Worm (Caenorhabditis elegans) whole organism, midembryonic: ENCODE results near the gene frm-2.

Experiments used
- T22C8.4 ChIP-seq: fragments of 200-800 bp; sonication (Bioruptor generic); IDR thresholded peaks from 2 replicates; pipeline ENCODE4 v1.3.6; 2022; ENCODE audit warnings: missing genetic modification characterization, missing compliant biosample characterization
- cog-1 ChIP-seq: sonication (generic microtip); optimal IDR thresholded peaks from 2 replicates; lab custom pipeline; 2016; ENCODE audit warnings: missing genetic modification characterization, missing compliant biosample characterization
- flt-1 ChIP-seq: fragments of 200-800 bp; sonication (Bioruptor generic); IDR thresholded peaks from 2 replicates; pipeline ENCODE4 v1.3.6; 2022; ENCODE audit warnings: missing genetic modification characterization, missing compliant biosample characterization
- klf-2 ChIP-seq: fragments of 200-800 bp; sonication (Bioruptor generic); conservative IDR thresholded peaks from 2 replicates; pipeline ENCODE4 v1.3.6; 2022; ENCODE audit warnings: missing genetic modification reagents, missing genetic modification characterization, missing compliant biosample characterization
- med-1 ChIP-seq: sonication (generic microtip); optimal IDR thresholded peaks from 2 replicates; lab custom pipeline; 2017; ENCODE audit warnings: missing genetic modification characterization, mild to moderate bottlenecking, missing compliant biosample characterization, antibody characterized with exemption, missing genetic modification reagents; ENCODE audit not compliant: insufficient read depth
- ref-1 ChIP-seq: fragments of 200-800 bp; sonication (Bioruptor generic); conservative IDR thresholded peaks from 2 replicates; pipeline ENCODE4 v1.3.6; 2022; ENCODE audit warnings: missing genetic modification reagents, missing genetic modification characterization, missing compliant biosample characterization
- tab-1 ChIP-seq: fragments of 200-800 bp; sonication (Bioruptor generic); IDR thresholded peaks from 2 replicates; pipeline ENCODE4 v1.3.6; 2022; ENCODE audit warnings: missing genetic modification characterization, missing compliant biosample characterization
- ztf-23 ChIP-seq: fragments of 200-800 bp; sonication (Bioruptor generic); IDR thresholded peaks from 2 replicates; pipeline ENCODE4 v1.3.6; 2022; ENCODE audit warnings: missing genetic modification reagents, missing genetic modification characterization, missing compliant biosample characterization
- ztf-29 ChIP-seq: fragments of 200-800 bp; sonication (Bioruptor generic); IDR thresholded peaks from 2 replicates; pipeline ENCODE4 v1.3.6; 2022; ENCODE audit warnings: missing genetic modification reagents, missing genetic modification characterization, missing compliant biosample characterization

Gene frm-2

ce11 chrIII:5999629-6000028 lies 17.7 kb upstream of the frm-2 start:
- TF ChIP-seq ztf-23 (GFP tag; lab: Robert Waterston, UW) (no peak), cog-1 (tag; lab: Kevin White, UChicago) (no peak), T22C8.4 (GFP tag; lab: Robert Waterston, UW) (no peak), med-1 (GFP tag; lab: Kevin White, UChicago) (no peak), tab-1 (GFP tag; lab: Robert Waterston, UW) (no peak), ztf-29 (no peak), klf-2 (GFP tag; lab: Robert Waterston, UW) (no peak), ref-1 (GFP tag; lab: Robert Waterston, UW) (no peak), flt-1 (GFP tag; lab: Robert Waterston, UW) (no peak)

DNA sequence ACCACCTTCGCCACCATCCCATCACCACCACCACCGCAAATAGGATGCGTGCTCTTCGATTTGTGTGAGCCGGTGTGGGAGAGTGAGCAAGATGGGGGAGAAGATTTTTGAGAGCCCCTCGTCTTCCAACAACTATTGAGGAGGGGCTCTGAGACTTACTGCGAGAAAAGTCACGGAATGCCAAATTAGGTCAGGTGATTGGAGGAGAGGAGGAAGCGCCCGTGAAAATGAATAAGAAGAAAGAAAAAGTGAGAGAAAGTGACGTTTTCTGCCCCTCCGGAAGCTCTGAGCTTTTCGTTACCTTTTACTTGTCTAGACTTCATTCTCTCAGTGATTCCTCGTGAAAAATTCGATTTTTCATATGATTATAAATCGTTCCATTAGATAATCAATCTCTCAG lies 16.7 kb upstream of the frm-2 start:
- TF ChIP-seq ztf-23 (GFP tag; lab: Robert Waterston, UW) = no peak
- no peak for TF ChIP-seq ztf-29
- TF ChIP-seq T22C8.4 (GFP tag; lab: Robert Waterston, UW) = no peak
- TF ChIP-seq cog-1 (tag; lab: Kevin White, UChicago) = no peak
- no peak for TF ChIP-seq flt-1 (GFP tag; lab: Robert Waterston, UW)
- TF ChIP-seq tab-1 (GFP tag; lab: Robert Waterston, UW) = no peak
- TF ChIP-seq med-1 (GFP tag; lab: Kevin White, UChicago) = no peak
- no peak for TF ChIP-seq ref-1 (GFP tag; lab: Robert Waterston, UW)
- no peak for TF ChIP-seq klf-2 (GFP tag; lab: Robert Waterston, UW)

- TF ChIP-seq ztf-23 (GFP tag; lab: Robert Waterston, UW) (no peak), ztf-29 (no peak), flt-1 (GFP tag; lab: Robert Waterston, UW) (no peak), T22C8.4 (GFP tag; lab: Robert Waterston, UW) (no peak), med-1 (GFP tag; lab: Kevin White, UChicago) (no peak), klf-2 (GFP tag; lab: Robert Waterston, UW) (no peak), cog-1 (tag; lab: Kevin White, UChicago) (no peak), ref-1 (GFP tag; lab: Robert Waterston, UW) (no peak), tab-1 (GFP tag; lab: Robert Waterston, UW) (no peak)
Observed at ce11 chrIII:5992913-5993312, 11.0 kb upstream of the frm-2 start, which contains the start of gene T04C9.1. T04C9.1 (plus strand) TSS chrIII:5993213.

ce11 chrIII:5992043-5992442 lies 10.1 kb upstream of the frm-2 start:
- no peak for TF ChIP-seq ztf-23 (GFP tag; lab: Robert Waterston, UW)
- 0 out of 2 replicates have a peak, but pooled peaks have one; percentile 37 for TF ChIP-seq flt-1 (GFP tag; lab: Robert Waterston, UW)

DNA sequence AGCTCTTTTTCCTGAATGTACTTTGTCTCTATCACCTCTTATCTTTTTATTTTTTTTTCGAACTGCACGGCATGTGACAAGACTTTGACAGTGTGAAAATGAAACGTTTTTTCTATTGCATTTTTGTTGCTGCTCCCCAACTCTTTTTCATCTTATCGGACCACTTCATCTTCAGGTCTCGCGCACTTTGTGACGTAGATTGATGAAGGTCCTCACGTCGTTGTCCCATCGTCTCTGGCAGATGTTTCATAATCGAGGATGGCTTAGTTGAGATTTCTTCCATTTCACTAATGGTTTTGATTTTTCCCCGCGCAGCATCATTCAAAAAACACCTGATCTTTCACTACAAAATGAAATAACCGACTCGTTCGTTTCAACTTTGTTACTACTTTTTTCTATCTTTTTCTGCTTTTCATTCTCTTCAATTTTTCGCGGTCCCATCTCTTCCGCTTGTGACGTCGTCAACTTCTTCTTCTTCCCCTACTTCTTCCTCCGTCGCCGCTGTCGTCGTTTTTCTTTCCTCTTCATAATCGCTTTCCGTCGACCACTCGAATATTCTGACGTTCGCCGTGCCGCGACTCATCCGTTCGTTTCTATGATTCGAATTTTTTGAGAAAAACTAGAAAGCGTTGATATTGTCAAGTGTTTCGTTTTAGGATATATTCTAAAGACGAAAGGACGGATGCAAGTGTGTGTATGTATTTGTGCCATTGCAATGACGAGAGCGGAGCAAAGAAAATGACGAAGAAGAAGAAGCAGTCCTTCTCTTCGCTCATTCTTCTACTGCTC lies 9.4 kb upstream of the frm-2 start, which contains the start of gene T04C9.2:
Gene T04C9.2, plus strand, starts transcription at position 739 of the 789 bp plus-strand sequence.
- TF ChIP-seq ref-1 (GFP tag; lab: Robert Waterston, UW) = no peak
- TF ChIP-seq tab-1 (GFP tag; lab: Robert Waterston, UW) = no peak
- no peak for TF ChIP-seq T22C8.4 (GFP tag; lab: Robert Waterston, UW)
- no peak for TF ChIP-seq flt-1 (GFP tag; lab: Robert Waterston, UW)
- TF ChIP-seq ztf-23 (GFP tag; lab: Robert Waterston, UW) = no peak

- TF ChIP-seq klf-2 (GFP tag; lab: Robert Waterston, UW) = no peak
- no peak for TF ChIP-seq flt-1 (GFP tag; lab: Robert Waterston, UW)
- TF ChIP-seq ztf-29 = no peak
- no peak for TF ChIP-seq cog-1 (tag; lab: Kevin White, UChicago)
- TF ChIP-seq ref-1 (GFP tag; lab: Robert Waterston, UW) = no peak
- TF ChIP-seq tab-1 (GFP tag; lab: Robert Waterston, UW) = no peak
- TF ChIP-seq med-1 (GFP tag; lab: Kevin White, UChicago) = no peak
- TF ChIP-seq ztf-23 (GFP tag; lab: Robert Waterston, UW) = no peak
- TF ChIP-seq T22C8.4 (GFP tag; lab: Robert Waterston, UW) = no peak
Observed at ce11 chrIII:5990090-5990489, 8.2 kb upstream of the frm-2 start.

ce11 chrIII:5988991-5989726 lies 7.2 kb upstream of the frm-2 start:
- TF ChIP-seq ztf-29 (no peak), med-1 (GFP tag; lab: Kevin White, UChicago) (no peak), cog-1 (tag; lab: Kevin White, UChicago) (no peak), flt-1 (GFP tag; lab: Robert Waterston, UW) (no peak), klf-2 (GFP tag; lab: Robert Waterston, UW) (no peak), T22C8.4 (GFP tag; lab: Robert Waterston, UW) (no peak), ztf-23 (GFP tag; lab: Robert Waterston, UW) (no peak), ref-1 (GFP tag; lab: Robert Waterston, UW) (no peak), tab-1 (GFP tag; lab: Robert Waterston, UW) (no peak)

- TF ChIP-seq klf-2 (GFP tag; lab: Robert Waterston, UW) = no peak
- no peak for TF ChIP-seq cog-1 (tag; lab: Kevin White, UChicago)
- TF ChIP-seq ztf-29 = no peak
- TF ChIP-seq tab-1 (GFP tag; lab: Robert Waterston, UW) = no peak
- TF ChIP-seq T22C8.4 (GFP tag; lab: Robert Waterston, UW) = no peak
- no peak for TF ChIP-seq ztf-23 (GFP tag; lab: Robert Waterston, UW)
- TF ChIP-seq flt-1 (GFP tag; lab: Robert Waterston, UW) = no peak
- no peak for TF ChIP-seq ref-1 (GFP tag; lab: Robert Waterston, UW)
- TF ChIP-seq med-1 (GFP tag; lab: Kevin White, UChicago) = no peak
Observed at ce11 chrIII:5988461-5988860, 6.5 kb upstream of the frm-2 start.
